Worm (Caenorhabditis elegans) whole organism, L4/young adult: ENCODE data around the gene vem-1.

Experiments
- W03F9.2 ChIP-seq: fragments of 150-350 bp; optimal IDR thresholded peaks from 2 replicates; lab custom pipeline; 2014; ENCODE audit warnings: missing biosample characterization, missing genetic modification characterization
- dao-5 ChIP-seq: sonication (generic microtip); optimal IDR thresholded peaks from 2 replicates; lab custom pipeline; 2016; ENCODE audit warnings: missing genotype, missing genetic modification characterization, moderate library complexity, missing compliant biosample characterization
- him-1 ChIP-seq: sonication (generic microtip); optimal IDR thresholded peaks from 2 replicates; lab custom pipeline; 2016; ENCODE audit warnings: missing genotype, missing genetic modification reagents, missing genetic modification characterization, missing compliant biosample characterization

vem-1 gene

ce11 chrX:8060823-8061222, 27.6 kb downstream of the vem-1 start, which contains the start of gene C18A11.3:
Gene C18A11.3, plus strand, starts transcription at chrX:8061123.
- no peak for TF ChIP-seq him-1
- no peak for TF ChIP-seq dao-5 (tag; lab: Kevin White, UChicago)
- no peak for TF ChIP-seq W03F9.2 (tag; lab: Kevin White, UChicago)

DNA sequence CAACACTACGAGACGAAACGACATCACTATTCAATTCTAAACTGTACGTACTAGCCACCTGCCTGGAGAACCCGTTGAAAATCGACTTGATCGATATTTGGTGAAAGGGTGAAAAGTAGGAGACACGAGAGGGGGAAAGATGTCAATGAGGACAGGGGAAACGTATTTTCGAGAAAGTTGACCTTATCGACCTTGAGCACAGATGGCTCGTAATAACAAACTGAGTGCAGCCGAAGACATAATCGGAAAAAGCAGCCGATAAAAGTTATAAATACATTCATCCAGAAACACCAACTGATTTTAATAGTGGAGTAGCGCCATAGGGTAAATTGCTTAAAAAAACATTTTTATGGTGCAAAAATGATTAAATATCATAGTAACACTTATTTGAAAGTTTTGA, 28.4 kb downstream of the vem-1 start:
- TF ChIP-seq him-1 (no peak), dao-5 (tag; lab: Kevin White, UChicago) (no peak), W03F9.2 (tag; lab: Kevin White, UChicago) (no peak)

DNA sequence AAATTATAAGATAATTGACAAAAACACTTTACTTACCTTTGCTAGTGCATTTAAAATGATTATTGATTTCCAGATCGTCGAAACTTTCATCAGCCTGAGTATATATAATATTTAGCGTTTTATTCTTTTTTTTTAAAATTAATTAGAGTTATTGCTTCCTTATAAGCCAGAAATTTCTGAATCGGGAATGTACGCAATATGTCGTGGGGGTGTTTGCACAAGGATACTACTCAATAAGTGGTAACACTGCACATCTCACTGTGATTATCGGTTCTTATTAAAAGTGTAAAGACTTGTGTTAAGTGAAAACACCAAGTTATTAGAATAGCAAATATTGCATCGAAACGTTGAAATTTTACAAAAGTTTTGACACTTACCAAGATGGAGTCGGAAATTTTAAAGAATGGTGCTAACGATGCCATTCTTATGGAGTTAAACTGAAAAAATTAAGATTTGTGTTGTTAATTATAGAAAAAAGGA, 30.5 kb downstream of the vem-1 start, which contains the start of gene dim-1:
TSS of gene dim-1 (minus strand) at position 430 of the 480 bp plus-strand sequence.
- TF ChIP-seq dao-5 (tag; lab: Kevin White, UChicago) (no peak), W03F9.2 (tag; lab: Kevin White, UChicago) (no peak), him-1 (no peak)

ce11 chrX:8054478-8054877, 33.9 kb downstream of the vem-1 start:
- TF ChIP-seq W03F9.2 (tag; lab: Kevin White, UChicago) (no peak), dao-5 (tag; lab: Kevin White, UChicago) (no peak), him-1 (no peak)

DNA sequence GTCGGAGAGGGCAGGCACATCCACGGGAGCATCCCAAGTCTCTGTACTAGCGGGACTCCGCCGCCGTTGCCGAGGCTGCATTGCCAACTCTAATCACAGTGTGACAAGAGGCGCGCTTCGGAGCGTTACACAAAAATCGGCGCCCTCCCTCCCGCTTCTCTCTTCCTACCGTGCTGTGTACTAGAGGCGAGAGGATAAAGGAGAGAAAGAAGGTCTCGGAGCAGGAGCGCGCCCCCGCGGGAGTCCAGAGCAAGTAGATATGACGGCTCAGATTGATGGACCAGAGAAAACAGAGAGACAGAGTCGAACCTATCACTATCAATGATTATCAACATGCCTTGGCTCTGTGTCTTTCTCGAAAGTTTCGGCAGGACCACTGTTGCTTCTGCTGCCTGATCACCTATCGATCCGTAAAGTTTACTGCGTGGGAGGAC, 35.3 kb downstream of the vem-1 start:
- no peak for TF ChIP-seq him-1
- no peak for TF ChIP-seq W03F9.2 (tag; lab: Kevin White, UChicago)
- TF ChIP-seq dao-5 (tag; lab: Kevin White, UChicago): no peak

ce11 chrX:8052055-8052454, 36.3 kb downstream of the vem-1 start:
- TF ChIP-seq him-1 (no peak), W03F9.2 (tag; lab: Kevin White, UChicago) (no peak), dao-5 (tag; lab: Kevin White, UChicago) (no peak)

DNA sequence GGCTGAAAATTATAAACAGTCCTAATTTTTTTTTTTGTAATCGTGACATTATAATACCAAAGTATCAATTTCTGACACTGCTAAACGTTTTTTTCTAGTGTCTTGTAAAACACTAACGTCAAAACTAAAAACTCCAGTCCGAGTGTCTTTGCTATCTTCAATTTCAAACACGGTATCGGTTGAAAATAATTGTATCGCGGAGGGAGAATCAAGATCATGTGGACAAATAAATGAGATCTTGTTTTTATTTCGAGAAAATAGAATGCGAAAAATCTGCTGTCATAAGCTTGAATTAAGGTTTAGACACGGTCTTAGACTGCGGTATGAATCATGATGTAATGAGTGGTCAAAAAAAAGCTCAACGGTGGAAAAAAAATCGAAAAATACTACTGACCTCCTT, 39.7 kb downstream of the vem-1 start:
- no peak for TF ChIP-seq dao-5 (tag; lab: Kevin White, UChicago)
- TF ChIP-seq W03F9.2 (tag; lab: Kevin White, UChicago): no peak
- TF ChIP-seq him-1: no peak

ce11 chrX:8045152-8045551, 43.2 kb downstream of the vem-1 start, which contains the start of gene C18A11.4:
Gene C18A11.4, plus strand, starts transcription at chrX:8045518.
- TF ChIP-seq dao-5 (tag; lab: Kevin White, UChicago) (no peak), W03F9.2 (tag; lab: Kevin White, UChicago) (no peak), him-1 (no peak)

DNA sequence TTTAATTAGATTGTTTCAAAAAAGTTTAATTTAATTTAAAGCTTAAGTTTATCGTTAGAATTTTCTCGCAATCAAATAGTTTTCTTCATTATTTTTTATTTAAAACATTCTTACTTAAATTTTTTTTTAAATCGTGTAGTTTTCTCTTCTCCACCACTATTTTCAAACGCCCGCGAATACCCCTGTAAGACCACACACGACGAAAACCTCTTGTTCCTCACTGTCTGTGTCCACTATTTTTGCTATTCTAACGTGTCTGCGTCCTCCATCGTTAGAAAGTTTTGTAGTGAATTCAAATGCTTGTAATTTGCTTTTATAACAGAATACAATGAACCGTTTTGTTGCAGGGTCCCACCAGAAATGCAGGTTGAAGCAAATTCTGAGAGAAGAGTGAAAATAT, 47.4 kb downstream of the vem-1 start, which contains the start of gene xol-1:
TSS of gene xol-1 (plus strand) at position 347 of the 400 bp plus-strand sequence.
- TF ChIP-seq dao-5 (tag; lab: Kevin White, UChicago) (no peak), W03F9.2 (tag; lab: Kevin White, UChicago) (no peak), him-1 (no peak)
